Worm (Caenorhabditis elegans): ENCODE results near the gene srj-19.
"Not testable (repeated sequence)": the region's sequence is repeated elsewhere in the genome, so short reads cannot be mapped to it uniquely, and the experiment has no call there.

Gene srj-19

DNA sequence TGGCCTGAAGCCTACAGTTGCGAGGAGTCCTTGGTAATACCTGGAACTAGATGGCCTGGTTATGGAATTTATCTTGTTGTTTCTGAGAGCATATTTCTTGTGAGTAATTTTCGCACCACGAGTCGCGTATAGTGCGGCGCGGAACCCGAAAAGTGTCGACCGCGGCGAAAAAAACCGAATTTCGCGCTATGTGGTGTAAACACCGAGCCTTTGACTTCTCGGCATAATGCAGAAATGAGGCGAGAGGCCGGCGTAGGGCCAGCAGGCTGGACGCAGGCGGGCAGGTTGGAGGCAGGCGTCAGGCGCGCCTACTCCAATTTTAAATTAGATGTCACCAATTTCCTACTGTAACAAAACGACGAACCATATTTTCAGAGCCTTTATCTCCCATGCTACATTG lies 5.2 kb upstream of the srj-19 start:
- TF ChIP-seq elt-3 (tag; optimal IDR thresholded peaks at IDR 0.05) (no peak), elt-1 (tag; optimal IDR thresholded peaks at IDR 0.05) (no peak), ceh-28 (tag; optimal IDR thresholded peaks at IDR 0.05) (no peak), ceh-16 (tag; optimal IDR thresholded peaks at IDR 0.05) (no peak), egl-5 (tag; optimal IDR thresholded peaks at IDR 0.05) (no peak), nhr-76 (tag; optimal IDR thresholded peaks at IDR 0.05) (no peak), lin-15B (tag; optimal IDR thresholded peaks at IDR 0.05) (no peak), nhr-28 (tag; optimal IDR thresholded peaks at IDR 0.05) (no peak), fos-1 (tag; optimal IDR thresholded peaks at IDR 0.05) (no peak)

DNA sequence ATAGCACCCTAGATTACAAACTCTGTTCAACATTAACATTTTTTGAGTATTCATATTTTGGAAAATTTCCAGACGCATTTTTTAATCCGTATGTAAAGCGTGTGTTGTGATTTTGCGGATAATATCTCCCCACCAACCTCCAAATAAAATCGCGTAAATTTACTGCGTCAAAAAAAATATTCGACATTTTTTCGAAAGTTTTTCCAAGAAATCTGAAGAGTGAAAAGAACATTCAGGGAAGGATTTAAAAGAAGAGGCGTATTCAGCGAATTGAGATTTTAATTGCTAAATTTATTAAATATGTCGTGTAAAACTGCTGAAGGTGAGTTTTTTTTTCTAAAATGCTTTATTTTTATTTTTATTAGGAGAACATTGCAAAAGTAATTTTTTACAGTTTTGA lies 3.3 kb upstream of the srj-19 start, which contains the start of gene nhr-290:
TSS of gene nhr-290 (plus strand) at position 301 of the 400 bp plus-strand sequence.
- TF ChIP-seq nhr-25 (tag; optimal IDR thresholded peaks at IDR 0.05) (no peak), eor-1 (tag; optimal IDR thresholded peaks at IDR 0.05) (no peak), sea-2 (GFP tag; optimal IDR thresholded peaks at IDR 0.05) (no peak), nhr-12 (tag; optimal IDR thresholded peaks at IDR 0.05) (no peak), lin-15B (tag; optimal IDR thresholded peaks at IDR 0.05) (no peak), ceh-82 (tag; optimal IDR thresholded peaks at IDR 0.05) (no peak), elt-3 (tag; optimal IDR thresholded peaks at IDR 0.05) (no peak), R02D3.7 (tag; optimal IDR thresholded peaks at IDR 0.05) (no peak), ceh-28 (tag; optimal IDR thresholded peaks at IDR 0.05) (no peak), elt-2 (tag; optimal IDR thresholded peaks at IDR 0.05) (no peak), nhr-23 (tag; optimal IDR thresholded peaks at IDR 0.05) (no peak), egl-5 (tag; optimal IDR thresholded peaks at IDR 0.05) (no peak), lsy-12 (tag; optimal IDR thresholded peaks at IDR 0.05) (no peak)

DNA sequence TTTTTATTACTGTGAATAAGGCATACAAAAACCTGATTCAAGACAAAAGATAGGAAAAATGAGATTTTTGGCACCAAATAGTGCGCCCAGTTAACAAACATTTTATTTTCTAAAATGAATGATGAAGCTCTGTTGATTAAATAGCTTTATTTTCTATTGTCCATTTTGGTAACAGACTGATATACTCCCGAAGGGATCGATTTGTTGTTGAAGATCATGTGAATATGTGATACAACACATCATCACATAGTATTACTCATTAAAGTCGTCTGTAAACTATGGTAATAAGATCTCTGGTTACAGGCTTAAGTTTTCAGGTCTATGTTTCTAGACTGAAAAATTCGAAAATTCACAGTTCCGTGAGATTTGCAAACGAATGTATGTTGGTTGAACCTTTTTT lies 2.6 kb upstream of the srj-19 start, which contains the start of gene srj-20:
TSS of gene srj-20 (minus strand) at position 101 of the 400 bp plus-strand sequence.
- no peak for TF ChIP-seq lin-15B (tag; optimal IDR thresholded peaks at IDR 0.05)
- TF ChIP-seq elt-3 (tag; optimal IDR thresholded peaks at IDR 0.05): no peak
- no peak for TF ChIP-seq nhr-11 (tag; optimal IDR thresholded peaks at IDR 0.05)
- no peak for TF ChIP-seq elt-2 (tag; optimal IDR thresholded peaks at IDR 0.05)
- TF ChIP-seq ceh-28 (tag; optimal IDR thresholded peaks at IDR 0.05): no peak
- TF ChIP-seq nhr-43 (tag; optimal IDR thresholded peaks at IDR 0.05; ENCODE audit: poor library complexity, severe bottlenecking): no peak
- TF ChIP-seq daf-12 (tag; optimal IDR thresholded peaks at IDR 0.05): no peak
- TF ChIP-seq unc-62 (GFP tag; optimal IDR thresholded peaks at IDR 0.05): no peak
- TF ChIP-seq aly-2 (tag; optimal IDR thresholded peaks at IDR 0.05): no peak
- TF ChIP-seq unc-39 (tag; optimal IDR thresholded peaks at IDR 0.05): no peak
- no peak for TF ChIP-seq ceh-9 (tag; optimal IDR thresholded peaks at IDR 0.05)
- no peak for TF ChIP-seq mml-1 (tag; optimal IDR thresholded peaks at IDR 0.05)
- TF ChIP-seq fos-1 (tag; optimal IDR thresholded peaks at IDR 0.05): no peak
- TF ChIP-seq zag-1 (tag; optimal IDR thresholded peaks at IDR 0.05): no peak

DNA sequence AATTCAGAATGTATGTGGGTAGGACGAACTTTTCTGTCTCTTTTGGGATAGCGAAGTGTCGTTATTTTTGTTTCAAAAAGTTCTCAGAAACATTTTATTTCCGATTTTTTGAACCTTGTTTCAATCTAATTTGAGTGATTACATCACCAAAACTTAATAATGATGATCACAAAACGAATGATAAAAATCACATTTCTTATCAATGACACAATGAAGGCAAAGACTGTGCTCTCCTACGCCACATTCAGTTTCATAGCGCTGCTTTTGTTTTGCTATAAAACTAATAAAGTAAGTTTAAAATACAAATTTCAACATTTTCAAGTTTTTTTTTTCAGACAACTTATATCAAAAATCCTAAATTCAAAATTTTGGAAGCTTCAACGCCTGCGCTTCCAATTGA lies 5.0 kb downstream of the srj-19 start, which contains the start of gene Y45G12C.1:
TSS of gene Y45G12C.1 (plus strand) at position 159 of the 400 bp plus-strand sequence.
- TF ChIP-seq pqm-1 (tag; optimal IDR thresholded peaks at IDR 0.05) (peak; percentile 41), ztf-11 (tag; optimal IDR thresholded peaks at IDR 0.05) (no peak), lin-39 (tag; optimal IDR thresholded peaks at IDR 0.05) (no peak), tbx-2 (tag; optimal IDR thresholded peaks at IDR 0.05) (no peak), nhr-11 (tag; optimal IDR thresholded peaks at IDR 0.05) (no peak), fos-1 (tag; optimal IDR thresholded peaks at IDR 0.05) (no peak), nhr-23 (tag; optimal IDR thresholded peaks at IDR 0.05) (no peak), mdl-1 (tag; optimal IDR thresholded peaks at IDR 0.05) (no peak), elt-1 (tag; optimal IDR thresholded peaks at IDR 0.05) (no peak), elt-2 (tag; optimal IDR thresholded peaks at IDR 0.05) (peak; percentile 76), skn-1 (tag; optimal IDR thresholded peaks at IDR 0.05) (peak; percentile 4), R02D3.7 (tag; optimal IDR thresholded peaks at IDR 0.05) (no peak)

DNA sequence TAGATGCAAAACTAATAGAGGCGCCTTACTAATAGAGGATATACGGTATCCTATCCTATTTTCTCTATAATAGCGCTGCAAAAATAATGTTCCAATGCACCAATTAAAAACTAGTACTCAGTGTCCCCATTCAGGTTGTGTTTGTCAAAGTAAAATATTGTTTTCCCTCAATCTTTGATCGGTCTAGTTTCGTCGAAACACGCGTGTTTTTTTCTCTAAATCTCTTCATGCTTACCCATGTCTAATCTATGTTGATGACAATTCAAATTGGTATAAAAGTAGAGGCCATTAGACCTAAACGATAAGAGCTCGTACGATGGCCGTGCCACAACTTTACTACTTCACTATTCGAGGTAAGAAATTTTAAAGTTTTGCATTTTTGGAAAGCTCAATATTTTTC lies 9.2 kb downstream of the srj-19 start, which contains the start of gene gst-10:
TSS of gene gst-10 (plus strand) at position 301 of the 400 bp plus-strand sequence.
- not testable (repeated sequence) for TF ChIP-seq lsy-12, egl-5, elt-1 (tag; optimal IDR thresholded peaks at IDR 0.05)

Measured in whole organism, L3 larva.